Fruit fly (Drosophila melanogaster) whole organism: ENCODE data around the gene SkpD.

Experiments used
- CG8478 ChIP-seq: fragments of >200 bp; optimal IDR thresholded peaks from 2 replicates; lab custom pipeline; 2018; ENCODE audit warnings: inconsistent platforms
- Dll ChIP-seq: fragments of >200 bp; optimal IDR thresholded peaks from 2 replicates; lab custom pipeline; 2017
- EcR ChIP-seq, 2 experiments: fragments of >200 bp; optimal IDR thresholded peaks; 2 replicates each; lab custom pipeline; 2017; ENCODE audit warnings: missing biosample characterization in 2 of 2, missing genetic modification characterization in 2 of 2, missing genetic modification reagents in 2 of 2
- psq ChIP-seq: fragments of >200 bp; optimal IDR thresholded peaks from 2 replicates; lab custom pipeline; 2017
- usp ChIP-seq: fragments of >200 bp; optimal IDR thresholded peaks from 2 replicates; lab custom pipeline; 2017; ENCODE audit warnings: missing biosample characterization, missing genetic modification characterization, mixed read lengths

dm6 chrX:19782736-19783325 is 29.7 kb upstream of the SkpD start:
- TF ChIP-seq psq = no peak
- no peak for TF ChIP-seq CG8478 (lab: Kevin White, UChicago)
- no peak for TF ChIP-seq Dll (lab: Kevin White, UChicago)
- TF ChIP-seq EcR (GFP tag; optimal IDR thresholded peaks at IDR 0.05; lab: Kevin White, UChicago) = no peak
- no peak for TF ChIP-seq usp
